Worm (Caenorhabditis elegans): ENCODE results near the gene acr-25.

Gene acr-25

ce11 chrIV:6474751-6475150 is 10.6 kb downstream of the acr-25 start:
- TF ChIP-seq hlh-1 (tag; optimal IDR thresholded peaks at IDR 0.05) (peak; percentile 30), lsy-2 (tag; optimal IDR thresholded peaks at IDR 0.05) (peak; percentile 5), ztf-11 (tag; optimal IDR thresholded peaks at IDR 0.05) (no peak), lin-32 (GFP tag; optimal IDR thresholded peaks at IDR 0.05) (no peak), blmp-1 (tag; optimal IDR thresholded peaks at IDR 0.05) (no peak), elt-3 (tag; optimal IDR thresholded peaks at IDR 0.05) (no peak), sptf-1 (tag; optimal IDR thresholded peaks at IDR 0.05) (no peak), ham-2 (GFP tag; optimal IDR thresholded peaks at IDR 0.05) (no peak), unc-39 (tag; optimal IDR thresholded peaks at IDR 0.05) (no peak), nhr-28 (tag; optimal IDR thresholded peaks at IDR 0.05) (no peak), nhr-237 (tag; optimal IDR thresholded peaks at IDR 0.05) (peak; percentile 37), nhr-76 (tag; optimal IDR thresholded peaks at IDR 0.05) (no peak), bed-3 (GFP tag; optimal IDR thresholded peaks at IDR 0.05) (no peak), flh-1 (GFP tag; optimal IDR thresholded peaks at IDR 0.05) (no peak), sem-2 (GFP tag; optimal IDR thresholded peaks at IDR 0.05) (no peak), M03D4.4 (tag; optimal IDR thresholded peaks at IDR 0.05) (no peak), lin-13 (tag; optimal IDR thresholded peaks at IDR 0.05) (no peak), zip-8 (tag; optimal IDR thresholded peaks at IDR 0.05) (no peak), mab-5 (tag; optimal IDR thresholded peaks at IDR 0.05) (no peak), ceh-43 (GFP tag; optimal IDR thresholded peaks at IDR 0.05) (peak; percentile 29), ceh-83 (GFP tag; optimal IDR thresholded peaks at IDR 0.05) (no peak), nhr-2 (tag; optimal IDR thresholded peaks at IDR 0.05) (peak; percentile 41), unc-120 (tag; optimal IDR thresholded peaks at IDR 0.05; ENCODE audit: poor library complexity, severe bottlenecking) (no peak), elt-1 (tag; optimal IDR thresholded peaks at IDR 0.05; ENCODE audit: borderline replicate concordance, insufficient read depth) (no peak), drap-1 (GFP tag; optimal IDR thresholded peaks at IDR 0.05) (no peak), unc-62 (GFP tag; optimal IDR thresholded peaks at IDR 0.05) (peak; percentile 90), ceh-39 (tag; optimal IDR thresholded peaks at IDR 0.05) (peak; percentile 13), mls-2 (tag; optimal IDR thresholded peaks at IDR 0.05) (peak; percentile 56), ces-1 (GFP tag; optimal IDR thresholded peaks at IDR 0.05) (peak; percentile 80), cnd-1 (tag; optimal IDR thresholded peaks at IDR 0.05) (no peak), pha-4 (tag; optimal IDR thresholded peaks at IDR 0.05) (peak; percentile 71), snpc-4 (tag; optimal IDR thresholded peaks at IDR 0.05) (no peak), mep-1 (tag; optimal IDR thresholded peaks at IDR 0.05) (no peak), nhr-12 (tag; optimal IDR thresholded peaks at IDR 0.05) (no peak), tbx-8 (GFP tag; optimal IDR thresholded peaks at IDR 0.05) (no peak)

- TF ChIP-seq drap-1 (GFP tag; optimal IDR thresholded peaks at IDR 0.05) (no peak), sem-2 (GFP tag; optimal IDR thresholded peaks at IDR 0.05) (no peak), pha-4 (tag; optimal IDR thresholded peaks at IDR 0.05) (no peak), blmp-1 (tag; optimal IDR thresholded peaks at IDR 0.05) (no peak), nhr-76 (tag; optimal IDR thresholded peaks at IDR 0.05) (no peak), cnd-1 (tag; optimal IDR thresholded peaks at IDR 0.05) (no peak), unc-120 (tag; optimal IDR thresholded peaks at IDR 0.05; ENCODE audit: poor library complexity, severe bottlenecking) (no peak), lsy-2 (tag; optimal IDR thresholded peaks at IDR 0.05) (no peak), elt-3 (tag; optimal IDR thresholded peaks at IDR 0.05) (no peak), ceh-39 (tag; optimal IDR thresholded peaks at IDR 0.05) (no peak)
Measured at ce11 chrIV:6480221-6480620, 16.1 kb downstream of the acr-25 start, which contains the start of gene tyr-6. tyr-6 (plus strand) TSS chrIV:6480521.

ce11 chrIV:6480978-6481377 is 16.9 kb downstream of the acr-25 start:
- TF ChIP-seq mep-1 (tag; optimal IDR thresholded peaks at IDR 0.05): no peak
- no peak for TF ChIP-seq mab-5 (tag; optimal IDR thresholded peaks at IDR 0.05)
- TF ChIP-seq lin-32 (GFP tag; optimal IDR thresholded peaks at IDR 0.05): peak; percentile 21
- no peak for TF ChIP-seq flh-1 (GFP tag; optimal IDR thresholded peaks at IDR 0.05)
- TF ChIP-seq unc-62 (GFP tag; optimal IDR thresholded peaks at IDR 0.05): no peak
- TF ChIP-seq ceh-83 (GFP tag; optimal IDR thresholded peaks at IDR 0.05): peak; percentile 12
- no peak for TF ChIP-seq pha-4 (tag; optimal IDR thresholded peaks at IDR 0.05)
- TF ChIP-seq elt-1 (tag; optimal IDR thresholded peaks at IDR 0.05; ENCODE audit: borderline replicate concordance, insufficient read depth): no peak
- no peak for TF ChIP-seq ceh-43 (GFP tag; optimal IDR thresholded peaks at IDR 0.05)
- no peak for TF ChIP-seq nhr-76 (tag; optimal IDR thresholded peaks at IDR 0.05)
- TF ChIP-seq snpc-4 (tag; optimal IDR thresholded peaks at IDR 0.05): no peak
- no peak for TF ChIP-seq tbx-8 (GFP tag; optimal IDR thresholded peaks at IDR 0.05)
- TF ChIP-seq elt-3 (tag; optimal IDR thresholded peaks at IDR 0.05): no peak
- no peak for TF ChIP-seq nhr-2 (tag; optimal IDR thresholded peaks at IDR 0.05)
- peak; percentile 14 for TF ChIP-seq cnd-1 (tag; optimal IDR thresholded peaks at IDR 0.05)
- no peak for TF ChIP-seq lin-13 (tag; optimal IDR thresholded peaks at IDR 0.05)
- no peak for TF ChIP-seq unc-39 (tag; optimal IDR thresholded peaks at IDR 0.05)
- TF ChIP-seq mls-2 (tag; optimal IDR thresholded peaks at IDR 0.05): no peak
- no peak for TF ChIP-seq nhr-12 (tag; optimal IDR thresholded peaks at IDR 0.05)
- TF ChIP-seq lsy-2 (tag; optimal IDR thresholded peaks at IDR 0.05): no peak

Measured in whole organism, mixed stage, embryonic.